Fruit fly (Drosophila melanogaster) whole organism, embryonic: Measurements from ENCODE around the gene Naa80.

ENCODE experiments used
- Atf-2 ChIP-seq: fragments of 200-800 bp; sonication (Bioruptor generic); optimal IDR thresholded peaks from 2 replicates; lab custom pipeline; 2016; ENCODE audit warnings: missing biosample characterization, missing genetic modification characterization
- Atf3 ChIP-seq: fragments of 200-800 bp; sonication (Bioruptor generic); optimal IDR thresholded peaks from 3 replicates; lab custom pipeline; 2016; ENCODE audit warnings: missing biosample characterization, missing genetic modification characterization
- Bdp1 ChIP-seq: fragments of 200-800 bp; sonication (Bioruptor generic); optimal IDR thresholded peaks from 3 replicates; lab custom pipeline; 2016; ENCODE audit warnings: missing biosample characterization, missing genetic modification characterization
- CG10147 ChIP-seq: fragments of 200-800 bp; sonication (Bioruptor generic); optimal IDR thresholded peaks from 2 replicates; lab custom pipeline; 2019; ENCODE audit warnings: missing biosample characterization, mild to moderate bottlenecking, missing genetic modification characterization, moderate library complexity
- CG1024 ChIP-seq: fragments of 200-800 bp; sonication (Bioruptor generic); IDR thresholded peaks from 2 replicates; pipeline ENCODE4 v1.3.6; 2022; ENCODE audit warnings: missing biosample characterization, missing genetic modification characterization
- CG10462 ChIP-seq: fragments of 200-800 bp; sonication (Bioruptor generic); optimal IDR thresholded peaks from 2 replicates; lab custom pipeline; 2016; ENCODE audit warnings: missing biosample characterization, missing genetic modification characterization
- CG10543 ChIP-seq: fragments of 200-800 bp; sonication (Bioruptor generic); optimal IDR thresholded peaks from 3 replicates; lab custom pipeline; 2017; ENCODE audit warnings: missing biosample characterization, mild to moderate bottlenecking, missing genetic modification characterization, moderate library complexity
- CG10654 ChIP-seq: fragments of 200-800 bp; sonication (Bioruptor generic); optimal IDR thresholded peaks from 2 replicates; lab custom pipeline; 2016; ENCODE audit warnings: missing biosample characterization, missing genetic modification characterization
- CG12104 ChIP-seq: fragments of 200-800 bp; sonication (Bioruptor generic); optimal IDR thresholded peaks from 3 replicates; lab custom pipeline; 2016; ENCODE audit warnings: missing biosample characterization, missing genetic modification characterization
- CG12236 ChIP-seq: fragments of 200-800 bp; sonication (Bioruptor generic); optimal IDR thresholded peaks from 2 replicates; lab custom pipeline; 2016; ENCODE audit warnings: missing biosample characterization, missing genetic modification characterization
- CG12744 ChIP-seq: fragments of 200-800 bp; sonication (Bioruptor generic); optimal IDR thresholded peaks from 2 replicates; lab custom pipeline; 2016; ENCODE audit warnings: missing biosample characterization, missing genetic modification characterization
- CG13624 ChIP-seq: fragments of 200-800 bp; sonication (Bioruptor generic); optimal IDR thresholded peaks from 2 replicates; lab custom pipeline; 2016; ENCODE audit warnings: missing biosample characterization, missing genetic modification characterization
- CG14441 ChIP-seq: fragments of 200-800 bp; sonication (Bioruptor generic); IDR thresholded peaks from 2 replicates; pipeline ENCODE4 v1.3.6; 2022; ENCODE audit warnings: missing biosample characterization, missing genetic modification characterization
- CG14710 ChIP-seq: fragments of 200-800 bp; sonication (Bioruptor generic); optimal IDR thresholded peaks from 3 replicates; lab custom pipeline; 2019; ENCODE audit warnings: missing biosample characterization, mild to moderate bottlenecking, missing genetic modification characterization, moderate library complexity
- CG16813 ChIP-seq: fragments of 200-800 bp; sonication (Bioruptor generic); IDR thresholded peaks from 3 replicates; pipeline ENCODE4 v1.3.6; 2022; ENCODE audit warnings: missing biosample characterization, missing genetic modification characterization; ENCODE audit not compliant: partially characterized antibody
- CG16863 ChIP-seq: fragments of 200-800 bp; sonication (Bioruptor generic); optimal IDR thresholded peaks from 3 replicates; lab custom pipeline; 2016; ENCODE audit warnings: missing biosample characterization, missing genetic modification characterization
- CG1832 ChIP-seq: fragments of 200-800 bp; sonication (Bioruptor generic); optimal IDR thresholded peaks from 2 replicates; lab custom pipeline; 2017; ENCODE audit warnings: missing biosample characterization, mild to moderate bottlenecking, missing genetic modification characterization, inconsistent platforms
- CG2129 ChIP-seq: fragments of 200-800 bp; sonication (Bioruptor generic); IDR thresholded peaks from 2 replicates; pipeline ENCODE4 v1.3.6; 2022; ENCODE audit warnings: missing biosample characterization, missing genetic modification characterization; ENCODE audit not compliant: partially characterized antibody
- CG2199 ChIP-seq: fragments of 200-800 bp; sonication (Bioruptor generic); IDR thresholded peaks from 3 replicates; pipeline ENCODE4 v1.3.6; 2022; ENCODE audit warnings: missing biosample characterization, missing genetic modification characterization
- CG2889 ChIP-seq: fragments of 200-800 bp; sonication (Bioruptor generic); IDR thresholded peaks from 3 replicates; pipeline ENCODE4 v1.3.6; 2022; ENCODE audit warnings: missing biosample characterization, missing genetic modification characterization
- CG3407 ChIP-seq: fragments of 200-800 bp; sonication (Bioruptor generic); optimal IDR thresholded peaks from 2 replicates; lab custom pipeline; 2018; ENCODE audit warnings: missing biosample characterization, mild to moderate bottlenecking, missing genetic modification characterization
- CG42726 ChIP-seq: fragments of 200-800 bp; sonication (Bioruptor generic); IDR thresholded peaks from 2 replicates; pipeline ENCODE4 v1.3.6; 2022; ENCODE audit warnings: missing biosample characterization, missing genetic modification characterization; ENCODE audit not compliant: partially characterized antibody
- CG4707 ChIP-seq: fragments of 200-800 bp; sonication (Bioruptor generic); optimal IDR thresholded peaks from 2 replicates; lab custom pipeline; 2018; ENCODE audit warnings: missing biosample characterization, mild to moderate bottlenecking, missing genetic modification characterization, moderate library complexity
- CG4730 ChIP-seq: fragments of 200-800 bp; sonication (Bioruptor generic); IDR thresholded peaks from 2 replicates; pipeline ENCODE4 v1.3.6; 2022; ENCODE audit warnings: missing biosample characterization, missing genetic modification characterization
- CG5245 ChIP-seq: fragments of 200-800 bp; sonication (Bioruptor generic); optimal IDR thresholded peaks from 3 replicates; lab custom pipeline; 2016; ENCODE audit warnings: missing biosample characterization, missing genetic modification characterization
- CG8089 ChIP-seq: fragments of 200-800 bp; sonication (Bioruptor generic); optimal IDR thresholded peaks from 3 replicates; lab custom pipeline; 2016; ENCODE audit warnings: missing biosample characterization, missing genetic modification characterization
- CG8765 ChIP-seq: fragments of 200-800 bp; sonication (Bioruptor generic); IDR thresholded peaks from 2 replicates; pipeline ENCODE4 v1.3.6; 2022; ENCODE audit warnings: missing biosample characterization, missing genetic modification characterization
- CG8924 ChIP-seq: fragments of 200-800 bp; optimal IDR thresholded peaks from 3 replicates; lab custom pipeline; 2019; ENCODE audit warnings: missing biosample characterization, mild to moderate bottlenecking, missing genetic modification characterization, moderate library complexity
- CHES-1-like ChIP-seq: fragments of 200-800 bp; sonication (Bioruptor generic); optimal IDR thresholded peaks from 2 replicates; lab custom pipeline; 2016; ENCODE audit warnings: missing biosample characterization, missing genetic modification characterization
- Elba2 ChIP-seq: fragments of 200-800 bp; sonication (Bioruptor generic); optimal IDR thresholded peaks from 3 replicates; lab custom pipeline; 2016; ENCODE audit warnings: missing biosample characterization, missing genetic modification characterization
- Fer3 ChIP-seq: fragments of 200-800 bp; sonication (Bioruptor generic); optimal IDR thresholded peaks from 2 replicates; lab custom pipeline; 2018; ENCODE audit warnings: missing biosample characterization, mild to moderate bottlenecking, missing genetic modification characterization, moderate library complexity
- Gsc ChIP-seq: fragments of 200-800 bp; sonication (Bioruptor generic); IDR thresholded peaks from 2 replicates; pipeline ENCODE4 v1.3.6; 2022; ENCODE audit warnings: missing biosample characterization, missing genetic modification characterization
- H2.0 ChIP-seq: fragments of 200-800 bp; sonication (Bioruptor generic); IDR thresholded peaks from 2 replicates; pipeline ENCODE4 v1.3.6; 2022; ENCODE audit warnings: missing biosample characterization, missing genetic modification characterization
- Hand ChIP-seq: fragments of 200-800 bp; sonication (Bioruptor generic); optimal IDR thresholded peaks from 2 replicates; lab custom pipeline; 2017; ENCODE audit warnings: mild to moderate bottlenecking, missing biosample characterization, missing genetic modification reagents, missing genetic modification characterization
- Hmr ChIP-seq: fragments of 200-800 bp; sonication (Bioruptor generic); optimal IDR thresholded peaks from 3 replicates; lab custom pipeline; 2017; ENCODE audit warnings: mild to moderate bottlenecking, missing biosample characterization, missing genetic modification reagents, missing genetic modification characterization
- Hr3 ChIP-seq: fragments of 200-800 bp; sonication (Bioruptor generic); optimal IDR thresholded peaks from 3 replicates; lab custom pipeline; 2016; ENCODE audit warnings: missing biosample characterization, missing genetic modification characterization
- Meics ChIP-seq: fragments of 200-800 bp; sonication (Bioruptor generic); optimal IDR thresholded peaks from 2 replicates; lab custom pipeline; 2017; ENCODE audit warnings: missing biosample characterization, mild to moderate bottlenecking, missing genetic modification characterization
- Nf-YA ChIP-seq: fragments of 200-800 bp; sonication (Bioruptor generic); IDR thresholded peaks from 2 replicates; pipeline ENCODE4 v1.3.6; 2022; ENCODE audit warnings: missing biosample characterization, missing genetic modification characterization
- NfI ChIP-seq: fragments of 200-800 bp; sonication (Bioruptor generic); optimal IDR thresholded peaks from 3 replicates; lab custom pipeline; 2018; ENCODE audit warnings: missing biosample characterization, mild to moderate bottlenecking, missing genetic modification characterization, moderate library complexity
- ap ChIP-seq: fragments of 200-800 bp; sonication (Bioruptor generic); IDR thresholded peaks from 2 replicates; pipeline ENCODE4 v1.3.6; 2022; ENCODE audit warnings: missing biosample characterization, missing genetic modification characterization
- bab2 ChIP-seq: fragments of 200-800 bp; sonication (Bioruptor generic); optimal IDR thresholded peaks from 2 replicates; lab custom pipeline; 2016; ENCODE audit warnings: missing biosample characterization, missing genetic modification characterization
- disco-r ChIP-seq: fragments of 200-800 bp; sonication (Bioruptor generic); optimal IDR thresholded peaks from 2 replicates; lab custom pipeline; 2016; ENCODE audit warnings: missing biosample characterization, missing genetic modification characterization
- hkb ChIP-seq, 2 experiments: fragments of 200-800 bp in 1 of 2; fragments of >200 bp in 1 of 2; sonication (Bioruptor generic) in 1 of 2; IDR thresholded peaks in 1 of 2; optimal IDR thresholded peaks in 1 of 2; 2 replicates each; pipeline versions ENCODE4 v1.3.6 to Lab custom; 2017 to 2022; ENCODE audit warnings: missing biosample characterization in 1 of 2, missing genetic modification characterization in 1 of 2
- hth ChIP-seq: fragments of >200 bp; optimal IDR thresholded peaks from 2 replicates; lab custom pipeline; 2017; ENCODE audit warnings: inconsistent platforms
- ind ChIP-seq: fragments of 200-800 bp; sonication (Bioruptor generic); optimal IDR thresholded peaks from 3 replicates; lab custom pipeline; 2016; ENCODE audit warnings: missing biosample characterization, missing genetic modification characterization
- ken ChIP-seq: fragments of 200-800 bp; sonication (Bioruptor generic); IDR thresholded peaks from 3 replicates; pipeline ENCODE4 v1.3.6; 2022; ENCODE audit warnings: missing biosample characterization, missing genetic modification characterization
- pfk ChIP-seq: fragments of 200-800 bp; sonication (Bioruptor generic); optimal IDR thresholded peaks from 2 replicates; lab custom pipeline; 2018; ENCODE audit warnings: missing biosample characterization, mild to moderate bottlenecking, missing genetic modification characterization, moderate library complexity
- pho ChIP-seq: fragments of 200-800 bp; sonication (Bioruptor generic); optimal IDR thresholded peaks from 2 replicates; lab custom pipeline; 2016; ENCODE audit warnings: missing biosample characterization, missing genetic modification characterization
- sob ChIP-seq: fragments of 200-800 bp; sonication (Bioruptor generic); IDR thresholded peaks from 2 replicates; pipeline ENCODE4 v1.3.6; 2022; ENCODE audit warnings: missing biosample characterization, missing genetic modification characterization
- tap ChIP-seq: fragments of 200-800 bp; optimal IDR thresholded peaks from 3 replicates; lab custom pipeline; 2019; ENCODE audit warnings: missing biosample characterization, mild to moderate bottlenecking, missing genetic modification characterization, moderate library complexity
- wek ChIP-seq: fragments of 200-800 bp; sonication (Bioruptor generic); optimal IDR thresholded peaks from 3 replicates; lab custom pipeline; 2018; ENCODE audit warnings: missing biosample characterization, mild to moderate bottlenecking, missing genetic modification characterization, moderate library complexity

Naa80 gene

dm6 chr3R:9777941-9778360 lies 10.3 kb downstream of the Naa80 start, which contains the start of gene RpS29 (continued):
- peak; percentile 55; the same call in 1 of the 3 replicates for TF ChIP-seq CG2199 (GFP tag; lab: Robert Waterston, UW)
- TF ChIP-seq Elba2, result no peak
- peak; percentile 73 for TF ChIP-seq Atf3 (GFP tag; lab: Kevin White, UChicago)
- peak; percentile 92 for TF ChIP-seq ken (GFP tag; lab: Robert Waterston, UW)
- TF ChIP-seq CG10654, result peak; percentile 82
- peak; percentile 76 for TF ChIP-seq Bdp1 (GFP tag; lab: Kevin White, UChicago)
- peak; percentile 68 for TF ChIP-seq CG12104
- TF ChIP-seq CHES-1-like (GFP tag; lab: Kevin White, UChicago), result peak; percentile 93
- TF ChIP-seq CG14710 (tag; lab: Kevin White, UChicago), result peak; percentile 87
- peak; percentile 58 for TF ChIP-seq CG10147
- TF ChIP-seq CG16813 (GFP tag; lab: Robert Waterston, UW), result peak; percentile 93
- peak; percentile 77 for TF ChIP-seq CG16863 (GFP tag; lab: Kevin White, UChicago)
- TF ChIP-seq pfk (GFP tag; lab: Kevin White, UChicago), result peak; percentile 77
- peak; percentile 98 for TF ChIP-seq CG42726 (GFP tag; lab: Robert Waterston, UW)
- peak; percentile 68 for TF ChIP-seq disco-r (GFP tag; lab: Kevin White, UChicago)
- TF ChIP-seq Fer3 (tag; lab: Kevin White, UChicago), result peak; percentile 71
- peak; percentile 93 for TF ChIP-seq sob (GFP tag; lab: Robert Waterston, UW)
- TF ChIP-seq hkb (optimal IDR thresholded peaks at IDR 0.05; lab: Kevin White, UChicago), result no peak
- peak; percentile 52 for TF ChIP-seq hkb (GFP tag; IDR thresholded peaks at IDR 0.05; lab: Robert Waterston, UW)
- TF ChIP-seq CG1832 (GFP tag; lab: Kevin White, UChicago), result no peak
- peak; percentile 38 for TF ChIP-seq tap (tag; lab: Kevin White, UChicago)
- TF ChIP-seq Hand (GFP tag; lab: Kevin White, UChicago), result peak; percentile 62
- peak; percentile 59 for TF ChIP-seq Nf-YA (GFP tag; lab: Robert Waterston, UW)
- no peak for TF ChIP-seq Gsc
- TF ChIP-seq pho (GFP tag; lab: Kevin White, UChicago), result peak; percentile 89
- TF ChIP-seq CG3407 (GFP tag; lab: Kevin White, UChicago), result peak; percentile 48
- peak; percentile 86 for TF ChIP-seq bab2
- no peak for TF ChIP-seq CG10462
- TF ChIP-seq hth, result no peak
- TF ChIP-seq Atf-2 (GFP tag; lab: Kevin White, UChicago), result peak; percentile 30
- TF ChIP-seq CG8924 (tag; lab: Kevin White, UChicago), result peak; percentile 58
- peak; percentile 92 for TF ChIP-seq CG13624 (GFP tag; lab: Kevin White, UChicago)
- TF ChIP-seq CG14441, result peak; percentile 77
- TF ChIP-seq CG4730 (GFP tag; lab: Robert Waterston, UW), result peak; percentile 46; the same call in 1 of the 2 replicates
- TF ChIP-seq CG2129 (GFP tag; lab: Robert Waterston, UW), result peak; percentile 84
- TF ChIP-seq CG10543, result peak; percentile 93
- TF ChIP-seq Hr3 (GFP tag; lab: Kevin White, UChicago), result peak; percentile 50
- peak; percentile 83 for TF ChIP-seq ind (GFP tag; lab: Kevin White, UChicago)
- peak; percentile 42 for TF ChIP-seq CG12236 (GFP tag; lab: Kevin White, UChicago)
- TF ChIP-seq Meics (GFP tag; lab: Kevin White, UChicago), result peak; percentile 87
- TF ChIP-seq Hmr, result peak; percentile 94
- peak; percentile 74 for TF ChIP-seq H2.0 (GFP tag; lab: Robert Waterston, UW)
- TF ChIP-seq CG8765 (GFP tag; lab: Robert Waterston, UW), result no peak
- TF ChIP-seq CG2889, result peak; percentile 65; the same call in 1 of the 3 replicates
- no peak for TF ChIP-seq ap
- TF ChIP-seq CG4707 (GFP tag; lab: Kevin White, UChicago), result no peak
- TF ChIP-seq CG1024 (GFP tag; lab: Robert Waterston, UW), result peak; percentile 64
- peak; percentile 68 for TF ChIP-seq wek (GFP tag; lab: Kevin White, UChicago)
- peak; percentile 87 for TF ChIP-seq NfI (GFP tag; lab: Kevin White, UChicago)
- TF ChIP-seq CG8089 (GFP tag; lab: Kevin White, UChicago), result peak; percentile 80
- TF ChIP-seq CG12744 (GFP tag; lab: Kevin White, UChicago), result peak; percentile 77
- peak; percentile 66 for TF ChIP-seq CG5245 (GFP tag; lab: Kevin White, UChicago)
